Fruit fly (Drosophila melanogaster) whole organism, pupa: ENCODE measurements around the gene hd.

Experiments
- CG10348 ChIP-seq: fragments of 200-800 bp; sonication (Bioruptor generic); IDR thresholded peaks from 2 replicates; pipeline ENCODE4 v1.3.6; 2022; ENCODE audit warnings: missing biosample characterization, missing genetic modification characterization
- CG12605 ChIP-seq: fragments of 200-800 bp; sonication (Bioruptor generic); IDR thresholded peaks from 2 replicates; pipeline ENCODE4 v1.3.6; 2022; ENCODE audit warnings: missing biosample characterization, missing genetic modification characterization
- CG13204 ChIP-seq: fragments of 200-800 bp; sonication (Bioruptor generic); optimal IDR thresholded peaks from 2 replicates; lab custom pipeline; 2018; ENCODE audit warnings: missing biosample characterization, mild to moderate bottlenecking, missing genetic modification characterization, moderate library complexity
- CG14655 ChIP-seq: fragments of 200-800 bp; sonication (Bioruptor generic); optimal IDR thresholded peaks from 3 replicates; lab custom pipeline; 2017; ENCODE audit warnings: mild to moderate bottlenecking, missing biosample characterization, missing genetic modification reagents, missing genetic modification characterization
- CG15710 ChIP-seq: fragments of 200-800 bp; sonication (Bioruptor generic); optimal IDR thresholded peaks from 2 replicates; lab custom pipeline; 2018; ENCODE audit warnings: missing biosample characterization, mild to moderate bottlenecking, missing genetic modification characterization, moderate library complexity
- CG17806 ChIP-seq: fragments of 200-800 bp; sonication (Bioruptor generic); optimal IDR thresholded peaks from 2 replicates; lab custom pipeline; 2018; ENCODE audit warnings: missing biosample characterization, mild to moderate bottlenecking, missing genetic modification characterization, moderate library complexity
- CG32121 ChIP-seq: fragments of 200-800 bp; sonication (Bioruptor generic); IDR thresholded peaks from 2 replicates; pipeline ENCODE4 v1.3.6; 2022; ENCODE audit warnings: missing biosample characterization, missing genetic modification characterization
- CG34367 ChIP-seq: fragments of 200-800 bp; sonication (Bioruptor generic); optimal IDR thresholded peaks from 2 replicates; lab custom pipeline; 2018; ENCODE audit warnings: missing biosample characterization, mild to moderate bottlenecking, missing genetic modification characterization
- CG4496 ChIP-seq: fragments of 200-800 bp; sonication (Bioruptor generic); IDR thresholded peaks from 3 replicates; pipeline ENCODE4 v1.3.6; 2022; ENCODE audit warnings: missing biosample characterization, missing genetic modification characterization
- CG8159 ChIP-seq: fragments of 200-800 bp; sonication (Bioruptor generic); optimal IDR thresholded peaks from 3 replicates; lab custom pipeline; 2018; ENCODE audit warnings: missing biosample characterization, mild to moderate bottlenecking, missing genetic modification characterization, moderate library complexity
- CG8301 ChIP-seq: fragments of 200-800 bp; sonication (Bioruptor generic); optimal IDR thresholded peaks from 2 replicates; lab custom pipeline; 2018; ENCODE audit warnings: missing biosample characterization, mild to moderate bottlenecking, missing genetic modification characterization
- CG9948 ChIP-seq: fragments of 200-800 bp; sonication (Bioruptor generic); optimal IDR thresholded peaks from 2 replicates; lab custom pipeline; 2018; ENCODE audit warnings: missing biosample characterization, mild to moderate bottlenecking, missing genetic modification characterization, moderate library complexity
- D1 ChIP-seq: fragments of 200-800 bp; sonication (Bioruptor generic); optimal IDR thresholded peaks from 2 replicates; lab custom pipeline; 2018; ENCODE audit warnings: missing biosample characterization, mild to moderate bottlenecking, missing genetic modification characterization, moderate library complexity
- EcR ChIP-seq: fragments of 200-800 bp; sonication (Bioruptor generic); optimal IDR thresholded peaks from 3 replicates; lab custom pipeline; 2019; ENCODE audit warnings: missing biosample characterization, missing genetic modification characterization, mild to moderate bottlenecking, moderate library complexity, missing genetic modification reagents
- Ets98B ChIP-seq: fragments of 200-800 bp; sonication (Bioruptor generic); IDR thresholded peaks from 2 replicates; pipeline ENCODE4 v1.3.6; 2022; ENCODE audit warnings: missing biosample characterization, missing genetic modification characterization
- Pif1A ChIP-seq: fragments of 200-800 bp; sonication (Bioruptor generic); optimal IDR thresholded peaks from 3 replicates; lab custom pipeline; 2016; ENCODE audit warnings: missing biosample characterization, missing genetic modification characterization
- Pif1B ChIP-seq: fragments of 200-800 bp; sonication (Bioruptor generic); optimal IDR thresholded peaks from 3 replicates; lab custom pipeline; 2016; ENCODE audit warnings: missing biosample characterization, missing genetic modification characterization
- Snoo ChIP-seq: fragments of 200-800 bp; sonication (Bioruptor generic); optimal IDR thresholded peaks from 3 replicates; lab custom pipeline; 2017; ENCODE audit warnings: missing biosample characterization, mild to moderate bottlenecking, missing genetic modification characterization, inconsistent platforms
- fd96Ca ChIP-seq: fragments of 200-800 bp; sonication (Bioruptor generic); IDR thresholded peaks from 3 replicates; pipeline ENCODE4 v1.3.6; 2022; ENCODE audit warnings: missing biosample characterization, missing genetic modification characterization
- gl ChIP-seq: fragments of 200-800 bp; sonication (Bioruptor generic); optimal IDR thresholded peaks from 2 replicates; lab custom pipeline; 2018; ENCODE audit warnings: missing biosample characterization, mild to moderate bottlenecking, missing genetic modification characterization
- rn ChIP-seq: fragments of 200-800 bp; sonication (Bioruptor generic); IDR thresholded peaks from 2 replicates; pipeline ENCODE4 v1.3.6; 2022; ENCODE audit warnings: missing biosample characterization, missing genetic modification characterization

hd gene

DNA sequence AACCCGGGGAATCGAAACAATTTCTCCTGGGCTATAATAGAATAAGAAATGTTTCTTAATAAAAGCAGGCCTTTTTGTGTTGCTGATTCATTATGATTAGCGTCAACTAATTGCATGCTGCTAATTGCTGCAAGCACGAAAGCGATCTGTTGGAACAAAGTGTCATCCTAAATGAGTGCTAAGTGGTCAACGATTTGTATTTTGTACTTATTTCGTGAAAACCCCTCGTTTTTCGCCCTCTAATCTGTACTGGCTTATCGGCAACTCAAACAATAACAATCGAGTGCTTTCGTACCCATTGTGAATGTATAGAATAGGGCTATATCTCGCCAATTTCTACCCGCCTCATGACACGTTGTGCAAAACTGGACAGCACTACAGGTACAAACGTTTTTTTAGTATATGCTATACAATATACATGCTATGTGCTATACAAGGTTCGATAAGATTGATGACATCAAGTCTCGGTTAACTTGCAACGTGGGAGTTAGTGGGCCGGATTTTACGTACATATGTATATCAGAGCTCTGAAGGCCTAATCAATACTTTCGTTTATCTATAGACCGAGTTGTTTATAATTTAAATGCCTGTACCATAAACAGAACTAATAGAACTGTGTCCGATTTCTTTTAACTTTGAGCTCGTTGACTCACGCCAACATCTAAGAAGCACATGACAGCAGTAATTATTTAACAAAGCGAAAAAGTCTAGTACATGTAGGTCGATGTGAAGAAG is 10.1 kb downstream of the hd start:
- TF ChIP-seq CG4496 (GFP tag; lab: Robert Waterston, UW) (0 out of 3 replicates have a peak, but pooled peaks have one; percentile 12), CG8159 (tag; lab: Kevin White, UChicago) (no peak)

DNA sequence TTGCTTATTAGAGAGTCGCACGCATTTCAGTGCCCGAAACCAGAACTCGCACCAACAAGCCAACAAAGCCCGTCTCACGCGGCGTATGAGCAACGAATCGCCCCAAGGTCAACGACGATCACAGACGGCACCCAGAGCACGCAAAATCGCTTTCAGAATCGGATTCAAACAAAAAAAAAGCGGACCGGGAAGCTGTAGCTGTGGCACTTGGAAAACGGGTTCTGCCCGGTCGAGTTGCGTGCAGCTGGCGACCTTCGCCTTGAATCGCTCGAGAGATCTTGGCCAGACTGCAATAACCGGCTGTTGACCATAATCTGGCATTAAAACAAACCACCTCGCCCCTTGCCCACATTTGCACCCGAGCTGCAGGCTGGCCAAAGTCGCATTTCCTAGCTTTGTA is 11.3 kb downstream of the hd start:
- TF ChIP-seq EcR (GFP tag; lab: Kevin White, UChicago) (peak; percentile 97), CG8301 (tag; lab: Kevin White, UChicago) (no peak), Snoo (peak; percentile 79), CG10348 (GFP tag; lab: Robert Waterston, UW) (no peak), Ets98B (GFP tag; lab: Robert Waterston, UW) (0 out of 2 replicates have a peak, but pooled peaks have one; percentile 7), CG34367 (no peak), CG13204 (GFP tag; lab: Kevin White, UChicago) (peak; percentile 75), CG4496 (GFP tag; lab: Robert Waterston, UW) (peak; percentile 58; the same call in 2 of the 3 replicates), gl (peak; percentile 1)

DNA sequence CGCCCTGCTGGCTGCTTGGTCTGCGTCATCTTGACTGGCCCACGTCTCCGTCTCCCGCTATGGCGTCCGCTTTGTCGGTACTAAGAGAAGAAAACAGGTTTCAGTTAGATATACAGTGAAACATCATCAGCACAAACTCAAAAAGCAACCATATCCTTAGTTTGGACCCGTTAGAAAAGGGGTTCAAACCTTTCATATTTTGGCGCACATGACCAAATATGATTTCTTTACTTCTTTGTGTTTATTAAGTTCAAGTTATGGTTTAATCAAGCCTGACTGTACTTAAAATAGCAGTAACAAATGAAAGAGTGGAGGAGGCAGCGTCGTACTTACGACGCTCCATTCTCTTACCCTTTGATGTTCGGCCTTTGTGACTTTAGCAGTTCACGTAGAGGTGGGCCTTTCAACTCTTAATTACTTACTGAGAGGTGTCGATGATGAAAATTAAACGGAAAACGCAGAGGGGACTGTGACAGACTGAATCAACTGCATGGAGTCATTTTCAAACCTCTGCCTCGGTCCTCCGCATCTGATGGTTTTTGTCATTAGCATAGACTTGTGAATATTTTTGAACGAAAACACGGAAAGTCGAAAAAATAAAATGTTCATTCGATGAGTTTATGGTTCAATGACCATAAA is 13.0 kb downstream of the hd start:
- TF ChIP-seq Pif1B (GFP tag; lab: Kevin White, UChicago) (peak; percentile 95), CG8301 (tag; lab: Kevin White, UChicago) (peak; percentile 91), CG14655 (GFP tag; lab: Kevin White, UChicago) (no peak), EcR (GFP tag; lab: Kevin White, UChicago) (peak; percentile 90), Ets98B (GFP tag; lab: Robert Waterston, UW) (peak; percentile 94), CG4496 (GFP tag; lab: Robert Waterston, UW) (peak; percentile 95), CG34367 (peak; percentile 88), CG9948 (tag; lab: Kevin White, UChicago) (peak; percentile 88), fd96Ca (GFP tag; lab: Robert Waterston, UW) (peak; percentile 95), CG15710 (peak; percentile 87), Pif1A (GFP tag; lab: Kevin White, UChicago) (peak; percentile 95), CG8159 (tag; lab: Kevin White, UChicago) (peak; percentile 86), Snoo (peak; percentile 84), CG13204 (GFP tag; lab: Kevin White, UChicago) (peak; percentile 57), CG17806 (tag; lab: Kevin White, UChicago) (peak; percentile 93), CG10348 (GFP tag; lab: Robert Waterston, UW) (peak; percentile 74), rn (GFP tag; lab: Robert Waterston, UW) (peak; percentile 84), gl (peak; percentile 75), CG32121 (peak; percentile 90), CG12605 (GFP tag; lab: Robert Waterston, UW) (peak; percentile 89), D1 (tag; lab: Kevin White, UChicago) (no peak)
- TF ChIP-seq, all 21 proteins: peak for 19

DNA sequence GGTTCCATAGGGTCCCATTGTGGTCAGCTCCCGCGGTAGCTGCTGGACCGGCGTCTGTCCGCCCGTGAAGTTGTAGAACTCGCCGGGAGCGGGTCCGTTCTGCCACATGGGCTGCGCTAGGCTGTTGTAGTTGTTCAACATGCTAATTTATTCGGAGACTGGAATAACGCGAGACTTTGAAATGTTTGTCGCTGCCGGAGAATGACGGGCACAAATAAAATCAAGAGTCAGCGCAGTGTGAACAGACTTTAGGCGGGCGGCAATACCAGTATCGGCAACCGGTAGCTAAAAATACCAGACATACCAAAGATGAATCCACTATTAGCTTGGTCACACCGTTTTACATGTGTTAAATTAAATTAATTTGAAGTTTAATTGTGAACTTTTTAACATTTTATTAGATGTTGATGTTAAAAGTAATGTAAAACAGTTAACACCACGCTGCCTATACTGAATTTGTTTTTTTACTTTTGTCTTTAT is 16.8 kb downstream of the hd start, which contains the start of gene Prosbeta7:
TSS of gene Prosbeta7 (minus strand) at position 430 of the 480 bp plus-strand sequence.
- no peak for TF ChIP-seq Ets98B (GFP tag; lab: Robert Waterston, UW)
- TF ChIP-seq gl: no peak
- TF ChIP-seq CG8159 (tag; lab: Kevin White, UChicago): no peak
- no peak for TF ChIP-seq fd96Ca (GFP tag; lab: Robert Waterston, UW)
- no peak for TF ChIP-seq CG12605 (GFP tag; lab: Robert Waterston, UW)
- TF ChIP-seq CG14655 (GFP tag; lab: Kevin White, UChicago): no peak
- TF ChIP-seq Pif1B (GFP tag; lab: Kevin White, UChicago): no peak
- TF ChIP-seq CG32121: no peak
- no peak for TF ChIP-seq CG8301 (tag; lab: Kevin White, UChicago)
- TF ChIP-seq EcR (GFP tag; lab: Kevin White, UChicago): no peak
- no peak for TF ChIP-seq CG10348 (GFP tag; lab: Robert Waterston, UW)
- TF ChIP-seq Pif1A (GFP tag; lab: Kevin White, UChicago): no peak
- no peak for TF ChIP-seq CG15710
- TF ChIP-seq CG34367: no peak
- TF ChIP-seq CG9948 (tag; lab: Kevin White, UChicago): no peak
- TF ChIP-seq Snoo: no peak
- no peak for TF ChIP-seq CG13204 (GFP tag; lab: Kevin White, UChicago)
- TF ChIP-seq CG17806 (tag; lab: Kevin White, UChicago): no peak

DNA sequence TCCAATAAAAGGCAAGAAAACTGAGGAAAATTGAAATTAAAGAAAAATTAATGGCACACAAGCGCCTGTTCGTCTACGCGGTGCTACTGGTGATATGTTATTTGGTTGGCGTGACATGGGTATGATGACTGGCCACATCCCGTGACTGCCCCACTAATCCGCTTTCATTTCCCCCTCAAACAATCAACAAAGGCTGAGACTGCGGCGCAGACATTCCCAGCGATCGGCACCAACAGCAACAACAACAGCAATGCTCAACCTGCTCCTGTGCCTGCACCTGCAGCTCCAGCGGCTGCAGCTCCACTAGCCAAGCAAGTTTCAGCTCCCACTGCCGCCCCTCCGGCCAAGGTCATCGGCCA is 19.6 kb downstream of the hd start:
- peak; percentile 12 for TF ChIP-seq EcR (GFP tag; lab: Kevin White, UChicago)
- no peak for TF ChIP-seq Ets98B (GFP tag; lab: Robert Waterston, UW)
- TF ChIP-seq, all 21 proteins: peak for 1
